Worm (Caenorhabditis elegans): ENCODE results near the gene dhhc-4.

- peak; percentile 0 for TF ChIP-seq cog-1 (tag; optimal IDR thresholded peaks at IDR 0.05)
- TF ChIP-seq ref-1 (GFP tag; conservative IDR thresholded peaks at IDR 0.05), result no peak
- no peak for TF ChIP-seq med-1 (GFP tag; optimal IDR thresholded peaks at IDR 0.05; ENCODE audit: insufficient read depth)
- no peak for TF ChIP-seq flt-1 (GFP tag; IDR thresholded peaks at IDR 0.05)
- no peak for TF ChIP-seq ztf-29 (GFP tag; IDR thresholded peaks at IDR 0.05)
- no peak for TF ChIP-seq klf-2 (GFP tag; conservative IDR thresholded peaks at IDR 0.05)
- TF ChIP-seq tab-1 (GFP tag; IDR thresholded peaks at IDR 0.05), result no peak
These were observed 40.2 kb downstream of the dhhc-4 start, which contains the start of the genes ZK632.10 and ZK632.11 for ce11 chrIII:9827163-9827951.
